Fruit fly (Drosophila melanogaster): ENCODE measurements around the gene for.
A peak's percentile ranks its signal among the peaks of the same experiment; 100 is the strongest.

DNA sequence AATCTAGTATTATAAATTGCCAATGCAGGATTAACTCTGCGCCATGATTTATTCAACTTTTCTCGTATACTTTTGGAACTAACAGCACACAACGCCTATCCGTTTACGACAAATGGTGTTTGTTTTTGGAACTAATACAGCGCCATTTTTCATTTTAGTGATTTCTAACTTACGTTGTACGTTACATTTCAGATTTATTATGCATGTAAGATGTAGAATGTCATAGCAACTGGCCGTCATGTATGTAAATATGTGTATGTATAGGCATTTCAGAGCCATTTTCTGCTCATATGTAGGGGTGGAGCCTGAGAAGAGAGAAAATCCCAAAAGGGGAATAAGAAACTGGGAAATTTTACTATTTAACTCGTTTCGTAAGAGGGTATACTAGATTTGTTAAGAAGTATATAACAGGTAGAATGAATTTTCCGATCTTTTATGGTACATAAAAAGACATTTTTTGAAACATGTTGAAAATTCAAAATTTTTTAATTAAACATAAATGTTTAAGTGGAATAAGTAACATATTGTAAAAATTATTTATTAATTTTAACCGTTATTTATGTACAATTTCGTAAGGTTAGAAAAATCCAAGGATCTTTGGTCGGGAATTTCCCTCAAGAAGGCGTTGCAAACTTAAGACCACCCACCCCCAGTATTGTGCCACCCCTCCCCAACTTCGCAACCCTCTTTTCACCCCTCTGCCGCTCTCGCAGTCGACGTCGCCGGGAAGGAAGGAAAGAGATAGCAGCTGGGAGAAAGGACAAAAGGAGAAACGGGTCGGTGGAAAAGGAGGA is 793 bp upstream of the for start:
- TF ChIP-seq h (GFP tag; optimal IDR thresholded peaks at IDR 0.05) = peak; percentile 45
- TF ChIP-seq Mio (GFP tag; optimal IDR thresholded peaks at IDR 0.05) = no peak
- no peak for TF ChIP-seq Jra (GFP tag; optimal IDR thresholded peaks at IDR 0.05)
- TF ChIP-seq Myc (optimal IDR thresholded peaks at IDR 0.05) = peak; percentile 90
- TF ChIP-seq OdsH (GFP tag; optimal IDR thresholded peaks at IDR 0.05) = peak; percentile 7
- TF ChIP-seq foxo (GFP tag; optimal IDR thresholded peaks at IDR 0.05) = peak in 1 of 2 experiments; percentile 63
- TF ChIP-seq tai (GFP tag; optimal IDR thresholded peaks at IDR 0.05) = peak; percentile 46
- peak; percentile 43 for TF ChIP-seq ey (GFP tag; optimal IDR thresholded peaks at IDR 0.05)
- TF ChIP-seq Dfd (GFP tag; optimal IDR thresholded peaks at IDR 0.05) = no peak
- no peak for TF ChIP-seq N (GFP tag; optimal IDR thresholded peaks at IDR 0.05)
